Worm (Caenorhabditis elegans): ENCODE data around the gene rpm-1.
"Not testable (repeated sequence)": the region's sequence is repeated elsewhere in the genome, so short reads cannot be mapped to it uniquely, and the experiment has no call there.

The rpm-1 gene

ce11 chrV:8819855-8820254, at the start of gene rpm-1:
rpm-1 (minus strand) TSS chrV:8819955.
- TF ChIP-seq nhr-237 (tag; optimal IDR thresholded peaks at IDR 0.05); mep-1 (tag; optimal IDR thresholded peaks at IDR 0.05); unc-120 (tag; optimal IDR thresholded peaks at IDR 0.05; ENCODE audit: poor library complexity, severe bottlenecking): not testable (repeated sequence)

ce11 chrV:8861949-8862348, 42.2 kb upstream of the rpm-1 start, which contains the start of gene F07B7.12:
F07B7.12 (minus strand) TSS chrV:8862049.
- not testable (repeated sequence) for TF ChIP-seq lin-13 (tag; optimal IDR thresholded peaks at IDR 0.05); ceh-83 (GFP tag; optimal IDR thresholded peaks at IDR 0.05); snpc-4 (tag; optimal IDR thresholded peaks at IDR 0.05)

- TF ChIP-seq elt-3 (tag; optimal IDR thresholded peaks at IDR 0.05); pha-4 (tag; optimal IDR thresholded peaks at IDR 0.05); drap-1 (GFP tag; optimal IDR thresholded peaks at IDR 0.05): not testable (repeated sequence)
Measured at ce11 chrV:8835311-8835710, 15.6 kb upstream of the rpm-1 start, which contains the start of gene F07B7.7. F07B7.7 (plus strand) TSS chrV:8835611.

ce11 chrV:8805047-8805446, 14.7 kb downstream of the rpm-1 start:
- TF ChIP-seq ces-1 (GFP tag; optimal IDR thresholded peaks at IDR 0.05) (peak; percentile 95), lsy-2 (tag; optimal IDR thresholded peaks at IDR 0.05) (no peak)

DNA sequence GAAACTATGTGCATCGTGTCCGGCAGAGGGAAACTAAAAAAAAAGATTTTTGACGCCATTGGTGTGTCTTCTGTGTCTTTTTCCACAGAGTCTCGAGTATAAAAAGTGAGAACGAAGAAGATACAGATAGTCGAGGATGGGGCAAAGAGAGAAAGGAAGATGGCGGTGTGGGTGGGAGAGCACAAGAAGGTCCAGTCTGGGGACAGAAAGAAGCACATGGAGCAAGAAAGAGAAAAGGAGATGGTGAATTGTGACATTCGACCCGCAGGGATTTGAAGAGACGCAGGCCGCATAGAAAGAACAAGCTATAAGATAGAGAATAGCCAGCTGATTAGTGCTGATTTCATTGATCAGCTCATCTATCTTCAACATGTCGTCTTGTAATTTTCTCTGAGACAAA, 17.5 kb downstream of the rpm-1 start:
- TF ChIP-seq unc-120 (tag; optimal IDR thresholded peaks at IDR 0.05; ENCODE audit: poor library complexity, severe bottlenecking): peak; percentile 67
- peak; percentile 27 for TF ChIP-seq unc-62 (GFP tag; optimal IDR thresholded peaks at IDR 0.05)
- TF ChIP-seq hlh-1 (tag; optimal IDR thresholded peaks at IDR 0.05): peak; percentile 30
- TF ChIP-seq tbx-8 (GFP tag; optimal IDR thresholded peaks at IDR 0.05): no peak

DNA sequence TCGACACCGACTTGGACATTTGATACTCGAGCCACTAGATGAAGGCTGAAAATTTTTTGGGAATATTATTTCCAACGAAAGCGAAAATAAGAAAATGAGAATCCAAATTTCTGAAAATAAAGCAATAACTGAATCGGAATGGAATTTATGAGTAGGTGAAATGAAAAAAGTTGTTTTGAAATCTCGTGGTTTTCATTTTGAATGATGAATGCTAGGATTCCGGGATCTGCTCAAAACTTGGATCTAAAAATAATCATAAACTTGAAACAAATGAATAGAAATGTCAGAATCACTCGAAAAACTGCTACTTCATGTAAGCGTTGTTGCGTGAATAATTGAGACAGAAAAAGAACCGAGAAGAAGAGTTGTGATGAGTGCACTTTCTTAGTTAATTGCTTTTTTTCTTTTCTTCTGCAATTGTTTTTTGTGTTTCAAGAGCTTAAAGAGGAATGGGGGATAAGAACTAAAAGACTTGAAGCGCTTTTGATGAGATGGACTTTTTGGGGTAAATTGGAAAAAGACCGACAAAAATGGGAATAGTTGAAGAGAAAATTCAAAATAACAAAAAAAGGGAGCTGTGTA, 18.7 kb downstream of the rpm-1 start, which contains the start of gene magu-2:
TSS of gene magu-2 (minus strand) at position 51 of the 582 bp plus-strand sequence.
- TF ChIP-seq ztf-11 (tag; optimal IDR thresholded peaks at IDR 0.05) (no peak), lsy-2 (tag; optimal IDR thresholded peaks at IDR 0.05) (no peak)

DNA sequence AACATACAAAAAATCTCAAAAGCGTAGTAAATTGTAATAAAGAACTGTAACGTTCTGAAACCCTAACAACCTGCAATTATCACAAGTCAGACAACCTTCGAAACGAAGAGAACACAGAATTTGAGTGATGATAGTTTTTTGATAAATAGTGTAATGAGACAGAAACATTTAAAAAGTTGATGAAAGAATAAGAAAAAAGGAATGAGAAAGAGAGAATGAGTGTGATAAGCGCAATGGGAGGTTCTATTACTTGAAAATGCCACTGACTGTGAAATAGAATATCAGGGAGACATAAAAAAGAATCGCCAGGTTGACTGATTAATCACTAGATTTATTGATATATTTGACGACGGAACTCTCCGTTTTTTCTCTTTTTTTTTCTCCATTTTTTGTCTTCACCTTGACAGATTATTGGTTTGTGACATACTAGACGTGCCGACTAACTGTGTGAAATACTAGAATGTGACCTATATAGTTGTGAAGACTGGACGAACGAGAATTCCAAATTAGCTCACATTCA, 20.4 kb downstream of the rpm-1 start:
- TF ChIP-seq bed-3 (GFP tag; optimal IDR thresholded peaks at IDR 0.05) (no peak), ceh-83 (GFP tag; optimal IDR thresholded peaks at IDR 0.05) (no peak), snpc-4 (tag; optimal IDR thresholded peaks at IDR 0.05) (no peak), ceh-39 (tag; optimal IDR thresholded peaks at IDR 0.05) (no peak), lin-13 (tag; optimal IDR thresholded peaks at IDR 0.05) (no peak), nhr-76 (tag; optimal IDR thresholded peaks at IDR 0.05) (no peak), elt-1 (tag; optimal IDR thresholded peaks at IDR 0.05; ENCODE audit: borderline replicate concordance, insufficient read depth) (no peak)

DNA sequence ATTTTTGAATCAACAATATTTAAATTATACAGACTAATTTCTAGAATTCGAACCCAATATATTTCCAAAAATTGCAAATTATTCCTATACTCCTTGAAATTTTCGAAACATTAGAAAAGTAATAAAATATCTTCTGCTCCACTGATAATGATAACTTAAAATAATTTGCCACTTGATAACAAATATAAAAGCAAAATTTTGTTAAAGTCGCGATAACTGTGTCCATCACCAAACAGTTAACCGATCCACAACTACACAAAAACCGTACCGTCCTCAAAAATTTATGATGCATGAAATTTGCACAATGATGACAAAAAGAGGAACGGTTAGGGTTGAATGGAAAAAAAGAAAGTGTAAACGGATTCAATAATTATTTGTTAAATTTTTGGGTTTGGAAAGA, 21.3 kb downstream of the rpm-1 start:
- TF ChIP-seq nhr-2 (tag; optimal IDR thresholded peaks at IDR 0.05) (no peak), unc-120 (tag; optimal IDR thresholded peaks at IDR 0.05; ENCODE audit: poor library complexity, severe bottlenecking) (no peak), sem-2 (GFP tag; optimal IDR thresholded peaks at IDR 0.05) (no peak), M03D4.4 (tag; optimal IDR thresholded peaks at IDR 0.05) (no peak), mep-1 (tag; optimal IDR thresholded peaks at IDR 0.05) (no peak), mab-5 (tag; optimal IDR thresholded peaks at IDR 0.05) (no peak), unc-39 (tag; optimal IDR thresholded peaks at IDR 0.05) (no peak), snpc-4 (tag; optimal IDR thresholded peaks at IDR 0.05) (no peak), nhr-237 (tag; optimal IDR thresholded peaks at IDR 0.05) (no peak), blmp-1 (tag; optimal IDR thresholded peaks at IDR 0.05) (no peak), lsy-2 (tag; optimal IDR thresholded peaks at IDR 0.05) (no peak), ceh-43 (GFP tag; optimal IDR thresholded peaks at IDR 0.05) (no peak), drap-1 (GFP tag; optimal IDR thresholded peaks at IDR 0.05) (no peak), flh-1 (GFP tag; optimal IDR thresholded peaks at IDR 0.05) (no peak)

All from whole organism, mixed stage, embryonic.